Worm (Caenorhabditis elegans): Measurements from ENCODE around the gene madf-5.

DNA sequence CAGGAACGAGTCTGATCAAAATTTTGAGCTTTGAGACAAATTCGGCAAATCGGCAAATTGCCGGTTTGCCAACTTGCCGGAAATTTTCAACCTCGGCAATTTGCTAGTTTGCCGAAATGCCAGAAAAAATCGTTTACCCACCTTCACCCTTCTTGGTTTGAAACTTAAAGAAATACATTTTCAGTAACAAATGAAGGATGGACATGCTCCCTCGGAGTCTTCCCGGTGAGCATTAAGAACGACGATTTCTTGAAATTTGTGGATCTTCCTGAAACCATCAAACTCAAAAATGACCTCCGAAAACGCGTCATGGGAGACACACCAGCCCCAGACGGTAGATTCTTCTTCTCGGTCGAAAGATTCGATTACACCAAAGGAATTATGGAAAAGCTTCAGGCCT lies 29.3 kb downstream of the madf-5 start:
- TF ChIP-seq cog-1 (tag; optimal IDR thresholded peaks at IDR 0.05) (no peak), flt-1 (GFP tag; IDR thresholded peaks at IDR 0.05) (no peak), ztf-29 (GFP tag; IDR thresholded peaks at IDR 0.05) (no peak)

All from whole organism, midembryonic.